Worm (Caenorhabditis elegans): ENCODE data around the gene flp-34.

DNA sequence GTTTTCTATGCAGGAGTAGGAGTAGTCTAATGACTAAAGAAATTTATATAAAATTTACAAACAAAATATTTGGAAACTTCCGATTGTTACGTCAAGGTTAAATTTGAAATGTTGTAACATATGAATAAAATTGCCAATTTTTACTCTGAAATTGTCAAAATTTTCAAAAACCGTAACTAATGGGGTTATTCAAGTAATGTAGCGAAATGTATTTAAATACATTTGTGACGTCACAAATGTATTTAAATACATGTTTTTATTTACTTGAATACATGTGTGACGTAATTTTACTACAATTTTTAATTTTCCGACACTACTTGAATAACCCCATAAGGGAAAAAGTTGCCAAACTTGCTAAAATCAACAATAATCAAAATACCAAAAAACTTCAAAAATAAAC, 20.2 kb upstream of the flp-34 start:
- TF ChIP-seq snpc-1.2 (GFP tag; IDR thresholded peaks at IDR 0.05) (no peak), pqm-1 (tag; optimal IDR thresholded peaks at IDR 0.05) (no peak), ZK546.5 (tag; optimal IDR thresholded peaks at IDR 0.05) (no peak), set-16 (GFP tag; IDR thresholded peaks at IDR 0.05) (no peak), daf-19 (GFP tag; conservative IDR thresholded peaks at IDR 0.05) (no peak), nhr-10 (tag; optimal IDR thresholded peaks at IDR 0.05) (no peak), snpc-4 (tag; optimal IDR thresholded peaks at IDR 0.05) (no peak), lsy-2 (tag; optimal IDR thresholded peaks at IDR 0.05) (no peak), vab-7 (GFP tag; IDR thresholded peaks at IDR 0.05) (no peak), D1046.2 (GFP tag; IDR thresholded peaks at IDR 0.05) (no peak)

All from whole organism, L4 larva.